Fruit fly (Drosophila melanogaster) whole organism, embryonic: ENCODE measurements around the gene DZIP1.
A peak's percentile ranks its signal among the peaks of the same experiment; 100 is the strongest.

Experiments used
- Abd-B ChIP-seq: fragments of 200-800 bp; sonication (Bioruptor generic); optimal IDR thresholded peaks from 2 replicates; lab custom pipeline; 2018; ENCODE audit warnings: missing biosample characterization, mild to moderate bottlenecking, missing genetic modification characterization, moderate library complexity
- CG12104 ChIP-seq: fragments of 200-800 bp; sonication (Bioruptor generic); optimal IDR thresholded peaks from 3 replicates; lab custom pipeline; 2016; ENCODE audit warnings: missing biosample characterization, missing genetic modification characterization
- CG12236 ChIP-seq: fragments of 200-800 bp; sonication (Bioruptor generic); optimal IDR thresholded peaks from 2 replicates; lab custom pipeline; 2016; ENCODE audit warnings: missing biosample characterization, missing genetic modification characterization
- CG1233 ChIP-seq: fragments of 200-800 bp; sonication (Bioruptor generic); optimal IDR thresholded peaks from 4 replicates; lab custom pipeline; 2018; ENCODE audit warnings: missing biosample characterization, mild to moderate bottlenecking, missing genetic modification characterization
- CG12769 ChIP-seq: fragments of 200-800 bp; sonication (Bioruptor generic); optimal IDR thresholded peaks from 2 replicates; lab custom pipeline; 2019; ENCODE audit warnings: missing biosample characterization, mild to moderate bottlenecking, missing genetic modification characterization, moderate library complexity
- CG14860 ChIP-seq: fragments of 200-800 bp; sonication (Bioruptor generic); IDR thresholded peaks from 3 replicates; pipeline ENCODE4 v1.3.6; 2022; ENCODE audit warnings: missing biosample characterization, missing genetic modification characterization; ENCODE audit not compliant: partially characterized antibody
- CG18011 ChIP-seq: fragments of 200-800 bp; sonication (Bioruptor generic); optimal IDR thresholded peaks from 2 replicates; lab custom pipeline; 2017; ENCODE audit warnings: missing biosample characterization, missing genetic modification characterization, mild to moderate bottlenecking, moderate library complexity, missing genotype
- CG30403 ChIP-seq: fragments of 200-800 bp; sonication (Bioruptor generic); optimal IDR thresholded peaks from 3 replicates; lab custom pipeline; 2016; ENCODE audit warnings: missing biosample characterization, missing genetic modification characterization
- CG31365 ChIP-seq: fragments of 200-800 bp; sonication (Bioruptor generic); optimal IDR thresholded peaks from 2 replicates; lab custom pipeline; 2018; ENCODE audit warnings: missing biosample characterization, mild to moderate bottlenecking, missing genetic modification characterization
- CG3163 ChIP-seq: fragments of 200-800 bp; sonication (Bioruptor generic); optimal IDR thresholded peaks from 3 replicates; lab custom pipeline; 2016; ENCODE audit warnings: missing biosample characterization, missing genetic modification characterization
- CG4617 ChIP-seq: fragments of 200-800 bp; sonication (Bioruptor generic); optimal IDR thresholded peaks from 3 replicates; lab custom pipeline; 2016; ENCODE audit warnings: missing biosample characterization, missing genetic modification characterization, borderline replicate concordance
- CG4820 ChIP-seq: fragments of 200-800 bp; sonication (Bioruptor generic); optimal IDR thresholded peaks from 3 replicates; lab custom pipeline; 2016; ENCODE audit warnings: missing biosample characterization, missing genetic modification characterization
- CG5245 ChIP-seq: fragments of 200-800 bp; sonication (Bioruptor generic); optimal IDR thresholded peaks from 3 replicates; lab custom pipeline; 2016; ENCODE audit warnings: missing biosample characterization, missing genetic modification characterization
- CG6791 ChIP-seq: fragments of 200-800 bp; sonication (Bioruptor generic); IDR thresholded peaks from 3 replicates; pipeline ENCODE4 v1.3.6; 2022; ENCODE audit warnings: missing biosample characterization, missing genetic modification characterization; ENCODE audit not compliant: partially characterized antibody
- CG6854 ChIP-seq: fragments of 200-800 bp; sonication (Bioruptor generic); optimal IDR thresholded peaks from 3 replicates; lab custom pipeline; 2017; ENCODE audit warnings: missing biosample characterization, mild to moderate bottlenecking, missing genetic modification characterization
- CG8089 ChIP-seq: fragments of 200-800 bp; sonication (Bioruptor generic); optimal IDR thresholded peaks from 3 replicates; lab custom pipeline; 2016; ENCODE audit warnings: missing biosample characterization, missing genetic modification characterization
- CG8388 ChIP-seq: fragments of 200-800 bp; sonication (Bioruptor generic); optimal IDR thresholded peaks from 2 replicates; lab custom pipeline; 2019; ENCODE audit warnings: missing biosample characterization, mild to moderate bottlenecking, missing genetic modification characterization, moderate library complexity
- Chrac-16 ChIP-seq: fragments of 200-800 bp; sonication (Bioruptor generic); optimal IDR thresholded peaks from 3 replicates; lab custom pipeline; 2016; ENCODE audit warnings: missing biosample characterization, missing genetic modification characterization
- Fer1 ChIP-seq: fragments of 200-800 bp; sonication (Bioruptor generic); optimal IDR thresholded peaks from 2 replicates; lab custom pipeline; 2017; ENCODE audit warnings: missing biosample characterization, mild to moderate bottlenecking, missing genetic modification characterization
- H2.0 ChIP-seq: fragments of 200-800 bp; sonication (Bioruptor generic); IDR thresholded peaks from 2 replicates; pipeline ENCODE4 v1.3.6; 2022; ENCODE audit warnings: missing biosample characterization, missing genetic modification characterization
- HLH3B ChIP-seq: fragments of 200-800 bp; sonication (Bioruptor generic); IDR thresholded peaks from 2 replicates; pipeline ENCODE4 v1.3.6; 2022; ENCODE audit warnings: missing biosample characterization, missing genetic modification characterization
- HLH4C ChIP-seq: fragments of 200-800 bp; sonication (Bioruptor generic); IDR thresholded peaks from 3 replicates; pipeline ENCODE4 v1.3.6; 2022; ENCODE audit warnings: missing biosample characterization, missing genetic modification characterization; ENCODE audit not compliant: partially characterized antibody
- Hmr ChIP-seq: fragments of 200-800 bp; sonication (Bioruptor generic); optimal IDR thresholded peaks from 3 replicates; lab custom pipeline; 2017; ENCODE audit warnings: mild to moderate bottlenecking, missing biosample characterization, missing genetic modification reagents, missing genetic modification characterization
- Hsf ChIP-seq: fragments of 200-800 bp; sonication (Bioruptor generic); optimal IDR thresholded peaks from 3 replicates; lab custom pipeline; 2016; ENCODE audit warnings: missing biosample characterization, missing genetic modification characterization
- Lhr ChIP-seq: fragments of 200-800 bp; sonication (Bioruptor generic); optimal IDR thresholded peaks from 3 replicates; lab custom pipeline; 2017; ENCODE audit warnings: mild to moderate bottlenecking, missing biosample characterization, missing genetic modification reagents, missing genetic modification characterization
- MESR4 ChIP-seq: fragments of 200-800 bp; sonication (Bioruptor generic); optimal IDR thresholded peaks from 2 replicates; lab custom pipeline; 2018; ENCODE audit warnings: missing biosample characterization, mild to moderate bottlenecking, missing genetic modification characterization, moderate library complexity
- NC2β ChIP-seq: fragments of 200-800 bp; sonication (Bioruptor generic); optimal IDR thresholded peaks from 2 replicates; lab custom pipeline; 2016; ENCODE audit warnings: missing biosample characterization, missing genetic modification characterization
- NfI ChIP-seq: fragments of 200-800 bp; sonication (Bioruptor generic); optimal IDR thresholded peaks from 3 replicates; lab custom pipeline; 2018; ENCODE audit warnings: missing biosample characterization, mild to moderate bottlenecking, missing genetic modification characterization, moderate library complexity
- Ravus ChIP-seq: fragments of 200-800 bp; sonication (Bioruptor generic); IDR thresholded peaks from 2 replicates; pipeline ENCODE4 v1.3.6; 2022; ENCODE audit warnings: missing biosample characterization, missing genetic modification characterization
- Stat92E ChIP-seq, 3 experiments: fragments of >200 bp in 2 of 3; fragments of 200-800 bp in 1 of 3; sonication (Bioruptor generic) in 1 of 3; optimal IDR thresholded peaks; 2 replicates each; lab custom pipeline; 2017 to 2019; ENCODE audit warnings: missing biosample characterization in 3 of 3, missing genetic modification characterization in 3 of 3, mild to moderate bottlenecking in 1 of 3, moderate library complexity in 1 of 3
- abd-A ChIP-seq: fragments of 200-800 bp; sonication (Bioruptor generic); optimal IDR thresholded peaks from 3 replicates; lab custom pipeline; 2019; ENCODE audit warnings: missing biosample characterization, mild to moderate bottlenecking, missing genetic modification characterization, moderate library complexity
- aop ChIP-seq: fragments of 200-800 bp; sonication (Bioruptor generic); IDR thresholded peaks from 2 replicates; pipeline ENCODE4 v1.3.6; 2022; ENCODE audit warnings: missing biosample characterization, missing genetic modification characterization
- dm ChIP-seq: fragments of 200-800 bp; sonication (Bioruptor generic); optimal IDR thresholded peaks from 3 replicates; lab custom pipeline; 2016; ENCODE audit warnings: missing biosample characterization, missing genetic modification characterization
- dysf ChIP-seq: fragments of 200-800 bp; sonication (Bioruptor generic); IDR thresholded peaks from 3 replicates; pipeline ENCODE4 v1.3.6; 2022; ENCODE audit warnings: missing biosample characterization, missing genetic modification characterization
- exex ChIP-seq: fragments of 200-800 bp; sonication (Bioruptor generic); optimal IDR thresholded peaks from 4 replicates; lab custom pipeline; 2018; ENCODE audit warnings: missing biosample characterization, mild to moderate bottlenecking, missing genetic modification characterization, moderate library complexity
- eyg ChIP-seq: fragments of 200-800 bp; sonication (Bioruptor generic); optimal IDR thresholded peaks from 3 replicates; lab custom pipeline; 2016; ENCODE audit warnings: missing biosample characterization, missing genetic modification characterization
- fd102C ChIP-seq: fragments of 200-800 bp; sonication (Bioruptor generic); optimal IDR thresholded peaks from 2 replicates; lab custom pipeline; 2018; ENCODE audit warnings: missing biosample characterization, mild to moderate bottlenecking, missing genetic modification characterization, moderate library complexity
- fd64A ChIP-seq: fragments of 200-800 bp; sonication (Bioruptor generic); optimal IDR thresholded peaks from 3 replicates; lab custom pipeline; 2018; ENCODE audit warnings: missing biosample characterization, mild to moderate bottlenecking, missing genetic modification characterization
- gce ChIP-seq: fragments of 200-800 bp; sonication (Bioruptor generic); IDR thresholded peaks from 3 replicates; pipeline ENCODE4 v1.3.6; 2022; ENCODE audit warnings: missing biosample characterization, missing genetic modification characterization
- gsb ChIP-seq: fragments of 200-800 bp; sonication (Bioruptor generic); IDR thresholded peaks from 2 replicates; pipeline ENCODE4 v1.3.6; 2022; ENCODE audit warnings: missing biosample characterization, missing genetic modification characterization
- hbn ChIP-seq: fragments of 200-800 bp; sonication (Bioruptor generic); IDR thresholded peaks from 2 replicates; pipeline ENCODE4 v1.3.6; 2022; ENCODE audit warnings: missing biosample characterization, missing genetic modification characterization; ENCODE audit not compliant: partially characterized antibody
- inv ChIP-seq: fragments of 200-800 bp; sonication (Bioruptor generic); IDR thresholded peaks from 2 replicates; pipeline ENCODE4 v1.3.6; 2022; ENCODE audit warnings: missing biosample characterization, missing genetic modification characterization; ENCODE audit not compliant: partially characterized antibody
- ken ChIP-seq: fragments of 200-800 bp; sonication (Bioruptor generic); IDR thresholded peaks from 3 replicates; pipeline ENCODE4 v1.3.6; 2022; ENCODE audit warnings: missing biosample characterization, missing genetic modification characterization
- luna ChIP-seq: fragments of 200-800 bp; sonication (Bioruptor generic); optimal IDR thresholded peaks from 2 replicates; lab custom pipeline; 2016; ENCODE audit warnings: missing biosample characterization, missing genetic modification characterization
- nau ChIP-seq: fragments of 200-800 bp; sonication (Bioruptor generic); optimal IDR thresholded peaks from 3 replicates; lab custom pipeline; 2017; ENCODE audit warnings: missing biosample characterization, mild to moderate bottlenecking, missing genetic modification characterization, missing genetic modification reagents
- nerfin-1 ChIP-seq: fragments of 200-800 bp; sonication (Bioruptor generic); optimal IDR thresholded peaks from 3 replicates; lab custom pipeline; 2019; ENCODE audit warnings: missing biosample characterization, mild to moderate bottlenecking, missing genetic modification characterization, moderate library complexity
- nerfin-2 ChIP-seq: fragments of 200-800 bp; sonication (Bioruptor generic); IDR thresholded peaks from 2 replicates; pipeline ENCODE4 v1.3.6; 2022; ENCODE audit warnings: missing biosample characterization, missing genetic modification characterization; ENCODE audit not compliant: partially characterized antibody
- pfk ChIP-seq: fragments of 200-800 bp; sonication (Bioruptor generic); optimal IDR thresholded peaks from 2 replicates; lab custom pipeline; 2018; ENCODE audit warnings: missing biosample characterization, mild to moderate bottlenecking, missing genetic modification characterization, moderate library complexity
- tap ChIP-seq: fragments of 200-800 bp; optimal IDR thresholded peaks from 3 replicates; lab custom pipeline; 2019; ENCODE audit warnings: missing biosample characterization, mild to moderate bottlenecking, missing genetic modification characterization, moderate library complexity

The DZIP1 gene

dm6 chr3R:24557020-24557465 is 42.0 kb downstream of the DZIP1 start (continued):
- TF ChIP-seq CG30403 (GFP tag; lab: Kevin White, UChicago), result peak; percentile 60
- TF ChIP-seq CG12236 (GFP tag; lab: Kevin White, UChicago), result peak; percentile 4
- TF ChIP-seq CG5245 (GFP tag; lab: Kevin White, UChicago), result peak; percentile 87
- TF ChIP-seq exex (tag; lab: Kevin White, UChicago), result peak; percentile 21
- TF ChIP-seq gsb (GFP tag; lab: Robert Waterston, UW), result peak; percentile 43; the same call in 1 of the 2 replicates
- peak; percentile 93 for TF ChIP-seq CG6791
- peak; percentile 65 for TF ChIP-seq CG3163
- peak; percentile 69 for TF ChIP-seq NC2β (GFP tag; lab: Kevin White, UChicago)
- TF ChIP-seq nerfin-1 (tag; lab: Kevin White, UChicago), result peak; percentile 37
- TF ChIP-seq dysf, result peak; percentile 73; the same call in 2 of the 3 replicates
- TF ChIP-seq fd64A (GFP tag; lab: Kevin White, UChicago), result no peak
- TF ChIP-seq HLH3B (GFP tag; lab: Robert Waterston, UW), result peak; percentile 70
- TF ChIP-seq CG4820 (GFP tag; lab: Kevin White, UChicago), result peak; percentile 38
- no peak for TF ChIP-seq CG6854 (GFP tag; lab: Kevin White, UChicago)
- TF ChIP-seq hbn (GFP tag; lab: Robert Waterston, UW), result peak; percentile 45
- TF ChIP-seq CG4617 (GFP tag; lab: Kevin White, UChicago), result peak; percentile 50
- peak; percentile 38 for TF ChIP-seq CG1233 (GFP tag; lab: Kevin White, UChicago)
- no peak for TF ChIP-seq aop (GFP tag; lab: Robert Waterston, UW)
- TF ChIP-seq nau, result peak; percentile 22
- peak; percentile 13 for TF ChIP-seq luna (GFP tag; lab: Kevin White, UChicago)
- TF ChIP-seq eyg (GFP tag; lab: Kevin White, UChicago), result peak; percentile 48
- no peak for TF ChIP-seq abd-A (tag; lab: Kevin White, UChicago)
- peak; percentile 59 for TF ChIP-seq Fer1
- TF ChIP-seq Hsf (GFP tag; lab: Kevin White, UChicago), result peak; percentile 83
- TF ChIP-seq MESR4 (GFP tag; lab: Kevin White, UChicago), result no peak
- peak; percentile 59 for TF ChIP-seq CG31365 (tag; lab: Kevin White, UChicago)
- TF ChIP-seq Ravus, result no peak
- no peak for TF ChIP-seq CG12104 (GFP tag; lab: Kevin White, UChicago)
- TF ChIP-seq dm, result peak; percentile 31
- TF ChIP-seq H2.0, result peak; percentile 50
- TF ChIP-seq Chrac-16 (GFP tag; lab: Kevin White, UChicago), result peak; percentile 82
- peak; percentile 72 for TF ChIP-seq Lhr
- TF ChIP-seq CG12769, result peak; percentile 69
- no peak for TF ChIP-seq fd102C (GFP tag; lab: Kevin White, UChicago)
- TF ChIP-seq HLH4C, result peak; percentile 70
- TF ChIP-seq CG8388 (GFP tag; lab: Kevin White, UChicago), result peak; percentile 36
- TF ChIP-seq CG8089 (GFP tag; lab: Kevin White, UChicago), result peak; percentile 63
- peak; percentile 74 for TF ChIP-seq NfI (GFP tag; lab: Kevin White, UChicago)
- TF ChIP-seq ken (GFP tag; lab: Robert Waterston, UW), result no peak
- no peak for TF ChIP-seq CG18011
- peak; percentile 88 for TF ChIP-seq nerfin-2 (GFP tag; lab: Robert Waterston, UW)
- TF ChIP-seq Abd-B (GFP tag; lab: Kevin White, UChicago), result no peak
- no peak for TF ChIP-seq tap (tag; lab: Kevin White, UChicago)
- TF ChIP-seq inv (GFP tag; lab: Robert Waterston, UW), result peak; percentile 49
- no peak for TF ChIP-seq Hmr (GFP tag; lab: Kevin White, UChicago)
- TF ChIP-seq Stat92E (GFP tag; optimal IDR thresholded peaks at IDR 0.05; lab: Kevin White, UChicago), result peak in 1 of 3 experiments; percentile 78
- peak; percentile 9 for TF ChIP-seq pfk (GFP tag; lab: Kevin White, UChicago)
- peak; percentile 81 for TF ChIP-seq CG14860
- no peak for TF ChIP-seq gce (GFP tag; lab: Robert Waterston, UW)
